Fruit fly (Drosophila melanogaster) whole organism, embryonic: ENCODE data around the gene CG34307.

Experiments used
- Adf1 ChIP-seq: fragments of 200-800 bp; sonication (Bioruptor generic); IDR thresholded peaks from 2 replicates; pipeline ENCODE4 v1.3.6; 2022; ENCODE audit warnings: missing biosample characterization, missing genetic modification characterization
- CG12769 ChIP-seq: fragments of 200-800 bp; sonication (Bioruptor generic); optimal IDR thresholded peaks from 2 replicates; lab custom pipeline; 2019; ENCODE audit warnings: missing biosample characterization, mild to moderate bottlenecking, missing genetic modification characterization, moderate library complexity
- CG13123 ChIP-seq: fragments of 200-800 bp; sonication (Bioruptor generic); optimal IDR thresholded peaks from 2 replicates; lab custom pipeline; 2016; ENCODE audit warnings: missing biosample characterization, missing genetic modification characterization
- CG14050 ChIP-seq: fragments of 200-800 bp; sonication (Bioruptor generic); IDR thresholded peaks from 3 replicates; pipeline ENCODE4 v1.3.6; 2022; ENCODE audit warnings: missing biosample characterization, missing genetic modification characterization
- CG14965 ChIP-seq: fragments of 200-800 bp; sonication (Bioruptor generic); optimal IDR thresholded peaks from 2 replicates; lab custom pipeline; 2016; ENCODE audit warnings: missing biosample characterization, missing genetic modification characterization, borderline replicate concordance
- CG16779 ChIP-seq: fragments of 200-800 bp; sonication (Bioruptor generic); IDR thresholded peaks from 2 replicates; pipeline ENCODE4 v1.3.6; 2022; ENCODE audit warnings: missing biosample characterization, missing genetic modification characterization
- CG1792 ChIP-seq: fragments of 200-800 bp; sonication (Bioruptor generic); optimal IDR thresholded peaks from 2 replicates; lab custom pipeline; 2016; ENCODE audit warnings: missing biosample characterization, missing genetic modification characterization
- CG18619 ChIP-seq: fragments of 200-800 bp; sonication (Bioruptor generic); optimal IDR thresholded peaks from 3 replicates; lab custom pipeline; 2017; ENCODE audit warnings: missing biosample characterization, mild to moderate bottlenecking, missing genetic modification characterization
- CG34422 ChIP-seq: fragments of 200-800 bp; sonication (Bioruptor generic); IDR thresholded peaks from 3 replicates; pipeline ENCODE4 v1.3.6; 2022; ENCODE audit warnings: missing biosample characterization, missing genetic modification characterization
- CG42726 ChIP-seq: fragments of 200-800 bp; sonication (Bioruptor generic); IDR thresholded peaks from 2 replicates; pipeline ENCODE4 v1.3.6; 2022; ENCODE audit warnings: missing biosample characterization, missing genetic modification characterization; ENCODE audit not compliant: partially characterized antibody
- CG5245 ChIP-seq: fragments of 200-800 bp; sonication (Bioruptor generic); optimal IDR thresholded peaks from 3 replicates; lab custom pipeline; 2016; ENCODE audit warnings: missing biosample characterization, missing genetic modification characterization
- CG6791 ChIP-seq: fragments of 200-800 bp; sonication (Bioruptor generic); IDR thresholded peaks from 3 replicates; pipeline ENCODE4 v1.3.6; 2022; ENCODE audit warnings: missing biosample characterization, missing genetic modification characterization; ENCODE audit not compliant: partially characterized antibody
- CG6813 ChIP-seq: fragments of 200-800 bp; sonication (Bioruptor generic); optimal IDR thresholded peaks from 2 replicates; lab custom pipeline; 2017; ENCODE audit warnings: missing biosample characterization, missing genetic modification characterization, mild to moderate bottlenecking, moderate library complexity, missing genetic modification reagents
- CG8290 ChIP-seq, 3 experiments: fragments of 200-800 bp; sonication (Bioruptor generic); optimal IDR thresholded peaks; 2 replicates each; lab custom pipeline; 2016 to 2019; ENCODE audit warnings: missing biosample characterization in 3 of 3, missing genetic modification characterization in 3 of 3, mild to moderate bottlenecking in 2 of 3, moderate library complexity in 1 of 3
- CG8359 ChIP-seq: fragments of 200-800 bp; sonication (Bioruptor generic); optimal IDR thresholded peaks from 2 replicates; lab custom pipeline; 2017; ENCODE audit warnings: missing biosample characterization, mild to moderate bottlenecking, missing genetic modification characterization, borderline replicate concordance
- CG9609 ChIP-seq: fragments of 200-800 bp; sonication (Bioruptor generic); optimal IDR thresholded peaks from 3 replicates; lab custom pipeline; 2016; ENCODE audit warnings: missing biosample characterization, missing genetic modification characterization
- CG9932 ChIP-seq: fragments of 200-800 bp; sonication (Bioruptor generic); IDR thresholded peaks from 2 replicates; pipeline ENCODE4 v1.3.6; 2022; ENCODE audit warnings: missing biosample characterization, missing genetic modification characterization
- GATAe ChIP-seq: fragments of 200-800 bp; sonication (Bioruptor generic); conservative IDR thresholded peaks from 2 replicates; pipeline ENCODE4 v1.3.6; 2022; ENCODE audit warnings: missing biosample characterization, missing genetic modification characterization
- HHEX ChIP-seq: fragments of 200-800 bp; sonication (Bioruptor generic); optimal IDR thresholded peaks from 3 replicates; lab custom pipeline; 2017; ENCODE audit warnings: missing biosample characterization, mild to moderate bottlenecking, missing genetic modification characterization, missing genetic modification reagents
- HLH3B ChIP-seq: fragments of 200-800 bp; sonication (Bioruptor generic); IDR thresholded peaks from 2 replicates; pipeline ENCODE4 v1.3.6; 2022; ENCODE audit warnings: missing biosample characterization, missing genetic modification characterization
- HLH4C ChIP-seq: fragments of 200-800 bp; sonication (Bioruptor generic); IDR thresholded peaks from 3 replicates; pipeline ENCODE4 v1.3.6; 2022; ENCODE audit warnings: missing biosample characterization, missing genetic modification characterization; ENCODE audit not compliant: partially characterized antibody
- HLH54F ChIP-seq: fragments of 200-800 bp; sonication (Bioruptor generic); optimal IDR thresholded peaks from 3 replicates; lab custom pipeline; 2016; ENCODE audit warnings: missing biosample characterization, missing genetic modification characterization
- Jarid2 ChIP-seq: fragments of 200-800 bp; sonication (Bioruptor generic); optimal IDR thresholded peaks from 3 replicates; lab custom pipeline; 2017; ENCODE audit warnings: mild to moderate bottlenecking, missing biosample characterization, missing genetic modification reagents, missing genetic modification characterization
- Med ChIP-seq: fragments of 200-800 bp; sonication (Bioruptor generic); peaks from one replicate; lab custom pipeline; 2016; ENCODE audit warnings: missing biosample characterization, missing genetic modification characterization, mild to moderate bottlenecking, inconsistent platforms, moderate library complexity
- Rfx ChIP-seq: fragments of 200-800 bp; sonication (Bioruptor generic); IDR thresholded peaks from 2 replicates; pipeline ENCODE4 v1.3.6; 2022; ENCODE audit warnings: missing biosample characterization, missing genetic modification characterization
- Sox100B ChIP-seq: fragments of 200-800 bp; sonication (Bioruptor generic); optimal IDR thresholded peaks from 3 replicates; lab custom pipeline; 2018; ENCODE audit warnings: missing biosample characterization, mild to moderate bottlenecking, missing genetic modification characterization
- ato ChIP-seq: fragments of 200-800 bp; sonication (Bioruptor generic); IDR thresholded peaks from 2 replicates; pipeline ENCODE4 v1.3.6; 2022; ENCODE audit warnings: missing biosample characterization, missing genetic modification characterization; ENCODE audit not compliant: partially characterized antibody
- bbx ChIP-seq: fragments of 200-800 bp; sonication (Bioruptor generic); IDR thresholded peaks from 2 replicates; pipeline ENCODE4 v1.3.6; 2022; ENCODE audit warnings: missing biosample characterization, missing genetic modification characterization; ENCODE audit not compliant: partially characterized antibody
- chinmo ChIP-seq: fragments of 200-800 bp; sonication (Bioruptor generic); IDR thresholded peaks from 4 replicates; pipeline ENCODE4 v1.3.6; 2022; ENCODE audit warnings: missing biosample characterization, missing genetic modification characterization; ENCODE audit not compliant: partially characterized antibody
- dysf ChIP-seq: fragments of 200-800 bp; sonication (Bioruptor generic); IDR thresholded peaks from 3 replicates; pipeline ENCODE4 v1.3.6; 2022; ENCODE audit warnings: missing biosample characterization, missing genetic modification characterization
- grn ChIP-seq: fragments of 200-800 bp; sonication (Bioruptor generic); optimal IDR thresholded peaks from 3 replicates; lab custom pipeline; 2017; ENCODE audit warnings: missing biosample characterization, missing genetic modification characterization
- gro ChIP-seq: fragments of 200-800 bp; sonication (Bioruptor generic); optimal IDR thresholded peaks from 2 replicates; lab custom pipeline; 2016; ENCODE audit warnings: missing biosample characterization, missing genetic modification characterization
- knrl ChIP-seq: fragments of 200-800 bp; sonication (Bioruptor generic); IDR thresholded peaks from 3 replicates; pipeline ENCODE4 v1.3.6; 2022; ENCODE audit warnings: missing biosample characterization, missing genetic modification characterization; ENCODE audit not compliant: partially characterized antibody
- luna ChIP-seq: fragments of 200-800 bp; sonication (Bioruptor generic); optimal IDR thresholded peaks from 2 replicates; lab custom pipeline; 2016; ENCODE audit warnings: missing biosample characterization, missing genetic modification characterization
- otp ChIP-seq: fragments of 200-800 bp; sonication (Bioruptor generic); IDR thresholded peaks from 3 replicates; pipeline ENCODE4, ENCODE4 v1.3.6; 2022; ENCODE audit warnings: missing biosample characterization, missing genetic modification characterization
- pan ChIP-seq, 4 experiments: fragments of >200 bp in 3 of 4; fragments of 200-800 bp in 1 of 4; sonication (Bioruptor generic) in 1 of 4; optimal IDR thresholded peaks in 3 of 4; IDR thresholded peaks in 1 of 4; 2 replicates each; pipeline versions ENCODE4 v1.3.6 to Lab custom; 2017 to 2022; ENCODE audit warnings: missing biosample characterization in 2 of 4, missing genetic modification characterization in 2 of 4, mixed read lengths in 1 of 4
- pb ChIP-seq: fragments of 200-800 bp; sonication (Bioruptor generic); optimal IDR thresholded peaks from 3 replicates; lab custom pipeline; 2016; ENCODE audit warnings: missing biosample characterization, missing genetic modification characterization
- ranshi ChIP-seq: fragments of 200-800 bp; sonication (Bioruptor generic); IDR thresholded peaks from 2 replicates; pipeline ENCODE4 v1.3.6; 2022; ENCODE audit warnings: missing biosample characterization, missing genetic modification characterization
- sens ChIP-seq: fragments of 200-800 bp; sonication (Bioruptor generic); peaks from one replicate; lab custom pipeline; 2016; ENCODE audit warnings: missing biosample characterization, missing genetic modification characterization
- seq ChIP-seq: fragments of 200-800 bp; sonication (Bioruptor generic); IDR thresholded peaks from 2 replicates; pipeline ENCODE4 v1.3.6; 2022; ENCODE audit warnings: missing biosample characterization, missing genetic modification characterization
- sisA ChIP-seq: fragments of 200-800 bp; sonication (Bioruptor generic); IDR thresholded peaks from 2 replicates; pipeline ENCODE4 v1.3.6; 2022; ENCODE audit warnings: missing biosample characterization, missing genetic modification characterization
- slbo ChIP-seq: fragments of 200-800 bp; sonication (Bioruptor generic); IDR thresholded peaks from 2 replicates; pipeline ENCODE4 v1.3.6; 2022; ENCODE audit warnings: missing biosample characterization, missing genetic modification characterization
- sna ChIP-seq: fragments of 200-800 bp; sonication (Bioruptor generic); IDR thresholded peaks from 2 replicates; pipeline ENCODE4 v1.3.6; 2022; ENCODE audit warnings: missing biosample characterization, missing genetic modification characterization; ENCODE audit not compliant: partially characterized antibody
- sr ChIP-seq: fragments of 200-800 bp; sonication (Bioruptor generic); IDR thresholded peaks from 3 replicates; pipeline ENCODE4 v1.3.6; 2022; ENCODE audit warnings: missing biosample characterization, missing genetic modification characterization
- tna ChIP-seq: fragments of 200-800 bp; sonication (Bioruptor generic); IDR thresholded peaks from 2 replicates; pipeline ENCODE4 v1.3.6; 2022; ENCODE audit warnings: missing biosample characterization, missing genetic modification characterization; ENCODE audit not compliant: partially characterized antibody
- tx ChIP-seq: fragments of 200-800 bp; sonication (Bioruptor generic); optimal IDR thresholded peaks from 2 replicates; lab custom pipeline; 2016; ENCODE audit warnings: missing biosample characterization, missing genetic modification characterization
- zen2 ChIP-seq: fragments of 200-800 bp; sonication (Bioruptor generic); IDR thresholded peaks from 3 replicates; pipeline ENCODE4 v1.3.6; 2022; ENCODE audit warnings: missing biosample characterization, missing genetic modification characterization; ENCODE audit not compliant: partially characterized antibody

The CG34307 gene

dm6 chr3R:11869169-11869568, 28.2 kb upstream of the CG34307 start, which contains the start of gene CG6959 (continued):
- peak; percentile 50; the same call in 1 of the 2 replicates for TF ChIP-seq CG42726 (GFP tag; lab: Robert Waterston, UW)
- TF ChIP-seq HLH3B, result peak; percentile 8; the same call in 1 of the 2 replicates
- TF ChIP-seq CG13123 (GFP tag; lab: Kevin White, UChicago), result no peak
- peak; percentile 1 for TF ChIP-seq CG9609 (GFP tag; lab: Kevin White, UChicago)
- peak; percentile 62; the same call in 1 of the 3 replicates for TF ChIP-seq otp (GFP tag; lab: Robert Waterston, UW)
- TF ChIP-seq Jarid2 (GFP tag; lab: Kevin White, UChicago), result peak; percentile 95
- peak; percentile 25; the same call in 1 of the 2 replicates for TF ChIP-seq ranshi (GFP tag; lab: Robert Waterston, UW)
- TF ChIP-seq pb (GFP tag; lab: Kevin White, UChicago), result peak; percentile 49
- no peak for TF ChIP-seq seq (GFP tag; lab: Robert Waterston, UW)
- no peak for TF ChIP-seq GATAe (GFP tag; lab: Robert Waterston, UW)
- TF ChIP-seq knrl (GFP tag; lab: Robert Waterston, UW), result 0 out of 3 replicates have a peak, but pooled peaks have one; percentile 12
- 0 out of 2 replicates have a peak, but pooled peaks have one; percentile 42 for TF ChIP-seq tna (GFP tag; lab: Robert Waterston, UW)
- no peak for TF ChIP-seq CG1792
- 0 out of 2 replicates have a peak, but pooled peaks have one; percentile 35 for TF ChIP-seq sna
- peak; percentile 5 for TF ChIP-seq tx (GFP tag; lab: Kevin White, UChicago)
- TF ChIP-seq luna (GFP tag; lab: Kevin White, UChicago), result no peak
- peak; percentile 92 for TF ChIP-seq Med (GFP tag; lab: Kevin White, UChicago)
- TF ChIP-seq CG14965 (GFP tag; lab: Kevin White, UChicago), result no peak
- no peak for TF ChIP-seq HLH54F (GFP tag; lab: Kevin White, UChicago)
- peak; percentile 54 for TF ChIP-seq grn (GFP tag; lab: Kevin White, UChicago)
- 0 out of 3 replicates have a peak, but pooled peaks have one; percentile 15 for TF ChIP-seq CG14050 (GFP tag; lab: Robert Waterston, UW)
- TF ChIP-seq CG34422 (GFP tag; lab: Robert Waterston, UW), result peak; percentile 50; the same call in 1 of the 3 replicates
- TF ChIP-seq dysf (GFP tag; lab: Robert Waterston, UW), result no peak
- no peak for TF ChIP-seq CG8290 (GFP tag; optimal IDR thresholded peaks at IDR 0.05; lab: Kevin White, UChicago)
- TF ChIP-seq CG8290 (tag; optimal IDR thresholded peaks at IDR 0.05; lab: Kevin White, UChicago), result peak in 1 of 2 experiments; percentile 46
- peak; percentile 57 for TF ChIP-seq gro (GFP tag; lab: Kevin White, UChicago)
- peak; percentile 50 for TF ChIP-seq CG6813 (GFP tag; lab: Kevin White, UChicago)
- peak; percentile 57 for TF ChIP-seq ato
- peak; percentile 39; the same call in 1 of the 2 replicates for TF ChIP-seq bbx
- TF ChIP-seq HLH4C (GFP tag; lab: Robert Waterston, UW), result 0 out of 3 replicates have a peak, but pooled peaks have one; percentile 34
- no peak for TF ChIP-seq Sox100B
- no peak for TF ChIP-seq CG18619 (GFP tag; lab: Kevin White, UChicago)
- TF ChIP-seq sr (GFP tag; lab: Robert Waterston, UW), result peak; percentile 71
- 0 out of 3 replicates have a peak, but pooled peaks have one; percentile 21 for TF ChIP-seq CG6791 (GFP tag; lab: Robert Waterston, UW)
- peak; percentile 47; the same call in 1 of the 2 replicates for TF ChIP-seq Rfx
- TF ChIP-seq slbo, result peak; percentile 43; the same call in 1 of the 2 replicates
- peak; percentile 25 for TF ChIP-seq CG8359 (GFP tag; lab: Kevin White, UChicago)
- TF ChIP-seq CG5245 (GFP tag; lab: Kevin White, UChicago), result no peak
- TF ChIP-seq CG9932 (GFP tag; lab: Robert Waterston, UW), result 0 out of 2 replicates have a peak, but pooled peaks have one; percentile 26
- 0 out of 2 replicates have a peak, but pooled peaks have one; percentile 40 for TF ChIP-seq CG16779 (GFP tag; lab: Robert Waterston, UW)
- TF ChIP-seq HHEX (GFP tag; lab: Kevin White, UChicago), result no peak
- peak; percentile 98 for TF ChIP-seq Adf1 (GFP tag; lab: Robert Waterston, UW)
- TF ChIP-seq sens (GFP tag; lab: Kevin White, UChicago), result peak; percentile 78
- TF ChIP-seq zen2 (GFP tag; lab: Robert Waterston, UW), result 0 out of 3 replicates have a peak, but pooled peaks have one; percentile 14
- TF ChIP-seq CG12769 (tag; lab: Kevin White, UChicago), result peak; percentile 78
- TF ChIP-seq sisA (GFP tag; lab: Robert Waterston, UW), result no peak
- TF ChIP-seq chinmo (GFP tag; lab: Robert Waterston, UW), result peak; percentile 40; the same call in 1 of the 4 replicates
- no peak for TF ChIP-seq pan (optimal IDR thresholded peaks at IDR 0.05; lab: Kevin White, UChicago)
- peak in 1 of 2 experiments; percentile 36 for TF ChIP-seq pan (GFP tag; optimal IDR thresholded peaks at IDR 0.05 in 1 of 2, IDR thresholded peaks at IDR 0.05 in 1 of 2)
